Worm (Caenorhabditis elegans) whole organism, L1 larva: Measurements from ENCODE around the gene srb-1.

ENCODE experiments used
- C16A3.4 ChIP-seq: fragments of 150-350 bp; optimal IDR thresholded peaks from 2 replicates; lab custom pipeline; 2014; ENCODE audit warnings: missing biosample characterization, missing genetic modification characterization
- C34B4.2 ChIP-seq: sonication (generic microtip); optimal IDR thresholded peaks from 2 replicates; lab custom pipeline; 2017; ENCODE audit warnings: mild to moderate bottlenecking, missing genetic modification characterization, missing compliant biosample characterization
- F16B12.6 ChIP-seq: fragments of 150-350 bp; optimal IDR thresholded peaks from 2 replicates; lab custom pipeline; 2014; ENCODE audit warnings: missing biosample characterization, missing genetic modification characterization
- alr-1 ChIP-seq: fragments of 200-800 bp; sonication (Bioruptor generic); optimal IDR thresholded peaks from 2 replicates; lab custom pipeline; 2018; ENCODE audit warnings: borderline replicate concordance, mild to moderate bottlenecking, missing genetic modification characterization, missing compliant biosample characterization
- aly-2 ChIP-seq: fragments of 150-350 bp; optimal IDR thresholded peaks from 2 replicates; lab custom pipeline; 2014; ENCODE audit warnings: missing biosample characterization, missing genetic modification characterization
- ama-1 ChIP-seq: fragments of 150-350 bp; optimal IDR thresholded peaks from 2 replicates; lab custom pipeline; 2014
- blmp-1 ChIP-seq: fragments of 150-350 bp; optimal IDR thresholded peaks from 2 replicates; lab custom pipeline; 2014; ENCODE audit warnings: missing biosample characterization, missing genetic modification characterization
- ceh-63 ChIP-seq: fragments of 200-800 bp; sonication (Bioruptor generic); optimal IDR thresholded peaks from 2 replicates; lab custom pipeline; 2018; ENCODE audit warnings: mild to moderate bottlenecking, missing genetic modification characterization, missing compliant biosample characterization
- ceh-82 ChIP-seq, 3 experiments: fragments of 150-350 bp in 1 of 3; sonication (generic microtip) in 2 of 3; optimal IDR thresholded peaks; 2 replicates each; lab custom pipeline; 2014 to 2017; ENCODE audit warnings: missing biosample characterization in 3 of 3, missing genetic modification characterization in 3 of 3
- ceh-88 ChIP-seq: fragments of 200-800 bp; sonication (Bioruptor generic); IDR thresholded peaks from 2 replicates; pipeline ENCODE4 v1.3.6; 2022; ENCODE audit warnings: missing genetic modification characterization, missing compliant biosample characterization
- efl-1 ChIP-seq, 4 experiments: fragments of 150-350 bp; optimal IDR thresholded peaks in 3 of 4; peaks in 1 of 4; 1 replicate in 1 of 4; 2 replicates in 3 of 4; lab custom pipeline; 2014; ENCODE audit warnings: missing biosample characterization in 2 of 4, missing genetic modification characterization in 2 of 4, missing genetic modification reagents in 2 of 4
- efl-3 ChIP-seq: fragments of 200-800 bp; sonication (Bioruptor generic); optimal IDR thresholded peaks from 2 replicates; lab custom pipeline; 2018; ENCODE audit warnings: mild to moderate bottlenecking, missing genetic modification characterization, missing compliant biosample characterization
- egl-13 ChIP-seq: sonication (generic microtip); optimal IDR thresholded peaks from 2 replicates; lab custom pipeline; 2016; ENCODE audit warnings: missing genotype, missing genetic modification reagents, missing genetic modification characterization, missing compliant biosample characterization
- egl-27 ChIP-seq, 2 experiments: fragments of 150-350 bp in 1 of 2; sonication (generic microtip); optimal IDR thresholded peaks; 3 replicates each; lab custom pipeline; 2017 to 2018; ENCODE audit warnings: missing biosample characterization in 2 of 2, missing genetic modification characterization in 2 of 2, missing genetic modification reagents in 2 of 2
- elt-3 ChIP-seq, 6 experiments: fragments of 150-350 bp in 1 of 6; sonication (generic microtip); optimal IDR thresholded peaks; 2 replicates each; lab custom pipeline; 2017 to 2018; ENCODE audit warnings: missing biosample characterization in 6 of 6, missing genetic modification characterization in 6 of 6, inconsistent platforms in 1 of 6
- fkh-10 ChIP-seq: sonication (generic microtip); optimal IDR thresholded peaks from 2 replicates; lab custom pipeline; 2017; ENCODE audit warnings: missing biosample characterization, missing genetic modification reagents, missing genetic modification characterization
- fkh-8 ChIP-seq: sonication (generic microtip); optimal IDR thresholded peaks from 2 replicates; lab custom pipeline; 2016; ENCODE audit warnings: mild to moderate bottlenecking, missing genetic modification characterization, missing compliant biosample characterization
- fos-1 ChIP-seq: fragments of 150-350 bp; optimal IDR thresholded peaks from 2 replicates; lab custom pipeline; 2014; ENCODE audit warnings: missing biosample characterization, missing genetic modification characterization
- hpl-2 ChIP-seq: fragments of 150-350 bp; optimal IDR thresholded peaks from 2 replicates; lab custom pipeline; 2014; ENCODE audit warnings: missing biosample characterization, missing genetic modification reagents, missing genetic modification characterization
- irx-1 ChIP-seq: sonication (generic microtip); optimal IDR thresholded peaks from 2 replicates; lab custom pipeline; 2016; ENCODE audit warnings: missing genetic modification characterization, missing compliant biosample characterization
- isw-1 ChIP-seq: fragments of 200-800 bp; sonication (Bioruptor generic); IDR thresholded peaks from 2 replicates; pipeline ENCODE4 v1.3.6; 2022; ENCODE audit warnings: missing genetic modification characterization, missing compliant biosample characterization
- lin-13 ChIP-seq: fragments of 150-350 bp; optimal IDR thresholded peaks from 2 replicates; lab custom pipeline; 2014; ENCODE audit warnings: missing biosample characterization, missing genetic modification reagents, missing genetic modification characterization
- lin-14 ChIP-seq: fragments of 200-800 bp; sonication (Bioruptor generic); optimal IDR thresholded peaks from 2 replicates; lab custom pipeline; 2018; ENCODE audit warnings: mild to moderate bottlenecking, missing genetic modification characterization, moderate library complexity, missing compliant biosample characterization
- lin-15B ChIP-seq: fragments of 150-350 bp; sonication (generic microtip); optimal IDR thresholded peaks from 3 replicates; lab custom pipeline; 2014; ENCODE audit warnings: missing biosample characterization, missing genetic modification characterization
- lin-35 ChIP-seq, 2 experiments: fragments of 150-350 bp; optimal IDR thresholded peaks; 2 replicates each; lab custom pipeline; 2014; ENCODE audit warnings: missing biosample characterization in 2 of 2, missing genetic modification characterization in 2 of 2, missing genetic modification reagents in 2 of 2
- lin-39 ChIP-seq: fragments of 150-350 bp; optimal IDR thresholded peaks from 2 replicates; lab custom pipeline; 2014; ENCODE audit warnings: missing biosample characterization, missing genetic modification reagents, missing genetic modification characterization
- lsy-2 ChIP-seq, 2 experiments: fragments of 150-350 bp; optimal IDR thresholded peaks; 2 replicates each; lab custom pipeline; 2014; ENCODE audit warnings: missing biosample characterization in 2 of 2, missing genetic modification characterization in 2 of 2
- mab-9 ChIP-seq: fragments of 200-800 bp; sonication (Bioruptor generic); IDR thresholded peaks from 2 replicates; pipeline ENCODE4 v1.3.6; 2022; ENCODE audit warnings: missing genetic modification reagents, missing genetic modification characterization, missing compliant biosample characterization
- mdl-1 ChIP-seq, 2 experiments: fragments of 150-350 bp; optimal IDR thresholded peaks; 2 replicates each; lab custom pipeline; 2014 to 2017; ENCODE audit warnings: missing biosample characterization in 2 of 2, missing genetic modification characterization in 2 of 2, inconsistent platforms in 1 of 2
- mep-1 ChIP-seq: fragments of 150-350 bp; optimal IDR thresholded peaks from 2 replicates; lab custom pipeline; 2014; ENCODE audit warnings: missing biosample characterization, missing genetic modification characterization
- nhr-19 ChIP-seq: fragments of 200-800 bp; sonication (Bioruptor generic); conservative IDR thresholded peaks from 2 replicates; pipeline ENCODE4 v1.3.6; 2022; ENCODE audit warnings: missing genetic modification characterization, missing compliant biosample characterization
- nhr-20 ChIP-seq: sonication (generic microtip); optimal IDR thresholded peaks from 2 replicates; lab custom pipeline; 2016; ENCODE audit warnings: mild to moderate bottlenecking, missing genetic modification characterization, missing compliant biosample characterization
- nhr-47 ChIP-seq: sonication (generic microtip); optimal IDR thresholded peaks from 2 replicates; lab custom pipeline; 2016; ENCODE audit warnings: mild to moderate bottlenecking, missing genetic modification characterization, moderate library complexity, missing compliant biosample characterization
- nhr-85 ChIP-seq: sonication (generic microtip); peaks from one replicate; lab custom pipeline; 2016; ENCODE audit warnings: missing genetic modification characterization, inconsistent platforms, missing compliant biosample characterization
- nhr-90 ChIP-seq: sonication (generic microtip); optimal IDR thresholded peaks from 2 replicates; lab custom pipeline; 2016; ENCODE audit warnings: mild to moderate bottlenecking, missing genetic modification characterization, missing compliant biosample characterization; ENCODE audit not compliant: poor library complexity
- pax-3 ChIP-seq: fragments of 200-800 bp; sonication (Bioruptor generic); optimal IDR thresholded peaks from 2 replicates; lab custom pipeline; 2018; ENCODE audit warnings: mild to moderate bottlenecking, missing genetic modification characterization, moderate library complexity, missing compliant biosample characterization
- pqm-1 ChIP-seq: sonication (generic microtip); optimal IDR thresholded peaks from 3 replicates; lab custom pipeline; 2017; ENCODE audit warnings: missing biosample characterization, missing genetic modification characterization
- rnt-1 ChIP-seq: sonication (generic microtip); optimal IDR thresholded peaks from 2 replicates; lab custom pipeline; 2016; ENCODE audit warnings: mild to moderate bottlenecking, missing genetic modification characterization, moderate library complexity, missing compliant biosample characterization
- skn-1 ChIP-seq: fragments of 150-350 bp; optimal IDR thresholded peaks from 2 replicates; lab custom pipeline; 2014; ENCODE audit warnings: missing biosample characterization, missing genetic modification characterization
- snpc-4 ChIP-seq: fragments of 150-350 bp; optimal IDR thresholded peaks from 2 replicates; lab custom pipeline; 2014; ENCODE audit warnings: missing biosample characterization, missing genetic modification characterization
- snu-23 ChIP-seq: sonication (generic microtip); optimal IDR thresholded peaks from 2 replicates; lab custom pipeline; 2016; ENCODE audit warnings: missing genetic modification characterization, missing compliant biosample characterization
- sptf-1 ChIP-seq: fragments of 150-350 bp; optimal IDR thresholded peaks from 2 replicates; lab custom pipeline; 2014; ENCODE audit warnings: missing biosample characterization, missing genetic modification characterization
- swsn-7 ChIP-seq: sonication (generic microtip); optimal IDR thresholded peaks from 2 replicates; lab custom pipeline; 2016; ENCODE audit warnings: missing genetic modification characterization, missing compliant biosample characterization
- tbx-2 ChIP-seq: sonication (generic microtip); optimal IDR thresholded peaks from 2 replicates; lab custom pipeline; 2016; ENCODE audit warnings: missing genetic modification characterization, missing compliant biosample characterization
- tlp-1 ChIP-seq: fragments of 150-350 bp; optimal IDR thresholded peaks from 2 replicates; lab custom pipeline; 2014; ENCODE audit warnings: missing biosample characterization, missing genetic modification characterization
- unc-130 ChIP-seq: fragments of 150-350 bp; optimal IDR thresholded peaks from 2 replicates; lab custom pipeline; 2017; ENCODE audit warnings: missing biosample characterization, missing genetic modification characterization, inconsistent platforms
- unc-62 ChIP-seq: fragments of 150-350 bp; optimal IDR thresholded peaks from 2 replicates; lab custom pipeline; 2014; ENCODE audit warnings: missing biosample characterization, missing genetic modification reagents, missing genetic modification characterization
- xbp-1 ChIP-seq: sonication (generic microtip); optimal IDR thresholded peaks from 2 replicates; lab custom pipeline; 2016; ENCODE audit warnings: missing genetic modification characterization, missing compliant biosample characterization
- ztf-4 ChIP-seq: fragments of 150-350 bp; optimal IDR thresholded peaks from 2 replicates; lab custom pipeline; 2014; ENCODE audit warnings: missing biosample characterization, missing genetic modification characterization

srb-1 gene

DNA sequence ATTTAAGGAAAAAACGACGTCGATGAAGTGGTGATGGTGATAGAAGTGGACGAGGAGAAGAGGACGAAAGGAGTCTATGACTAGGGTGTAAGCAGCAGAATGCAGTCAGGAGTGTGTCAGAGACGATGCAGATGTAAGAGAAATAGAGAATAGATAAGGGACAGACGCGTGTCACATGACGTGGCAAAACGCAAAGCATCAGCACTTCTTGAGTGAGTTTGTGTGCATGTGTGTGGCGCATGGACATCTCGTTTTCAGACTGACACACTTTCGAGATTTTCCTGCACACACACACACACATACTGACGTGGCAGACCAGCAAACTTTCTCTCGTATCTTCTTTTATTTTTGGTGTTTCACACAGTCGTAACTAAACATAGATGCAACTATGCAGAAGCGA is 11.6 kb upstream of the srb-1 start (continued):
- TF ChIP-seq unc-130 (tag; lab: Kevin White, UChicago) (peak; percentile 33), skn-1 (no peak), swsn-7 (peak; percentile 57), pqm-1 (tag; lab: Kevin White, UChicago) (peak; percentile 56), lin-35 (GFP tag; optimal IDR thresholded peaks at IDR 0.05; lab: Kevin White, UChicago) (peak; percentile 58 to 76), C16A3.4 (tag; lab: Kevin White, UChicago) (peak; percentile 15), egl-13 (tag; lab: Kevin White, UChicago) (peak; percentile 41), rnt-1 (tag; lab: Kevin White, UChicago) (peak; percentile 54), mep-1 (tag; lab: Kevin White, UChicago) (peak; percentile 77), lin-14 (GFP tag; lab: Kevin White, UChicago) (peak; percentile 82)
- TF ChIP-seq, all 84 proteins: peak for 35

DNA sequence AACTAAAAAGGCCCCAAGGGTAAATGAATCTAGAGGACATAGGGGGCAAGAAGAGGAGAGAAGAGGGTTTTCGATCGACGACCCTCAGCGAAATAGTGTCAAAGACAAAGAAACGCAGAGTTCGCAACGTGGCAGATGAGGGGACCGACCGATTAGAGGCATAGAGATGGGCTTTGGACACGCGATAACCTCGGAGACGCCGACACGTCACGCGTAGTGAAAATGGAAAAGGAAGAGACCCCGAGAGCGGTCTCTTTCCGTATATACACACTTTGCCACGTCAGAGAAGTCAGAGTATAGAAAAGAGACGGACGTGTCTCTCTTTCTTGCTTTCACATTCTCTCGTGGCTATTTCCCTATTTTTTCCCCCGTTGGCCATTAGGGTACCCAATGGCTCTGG is 10.7 kb upstream of the srb-1 start:
- TF ChIP-seq nhr-20 (tag; lab: Kevin White, UChicago): peak; percentile 84
- TF ChIP-seq ztf-4 (tag; lab: Kevin White, UChicago): peak; percentile 58
- peak; percentile 57 to 61 for TF ChIP-seq lin-35 (GFP tag; optimal IDR thresholded peaks at IDR 0.05; lab: Kevin White, UChicago)
- TF ChIP-seq blmp-1 (tag; lab: Kevin White, UChicago): peak; percentile 72
- peak; percentile 47; the same call in 1 of the 2 replicates for TF ChIP-seq ceh-88 (GFP tag; lab: Robert Waterston, UW)
- no peak for TF ChIP-seq ceh-63
- no peak for TF ChIP-seq C34B4.2 (tag; lab: Kevin White, UChicago)
- TF ChIP-seq xbp-1 (tag; lab: Kevin White, UChicago): peak; percentile 90
- peak; percentile 73 for TF ChIP-seq mep-1 (tag; lab: Kevin White, UChicago)
- peak in 1 of 6 experiments; percentile 11 for TF ChIP-seq elt-3 (tag; optimal IDR thresholded peaks at IDR 0.05; lab: Kevin White, UChicago)
- no peak for TF ChIP-seq egl-27 (tag; optimal IDR thresholded peaks at IDR 0.05; lab: Kevin White, UChicago)
- TF ChIP-seq C16A3.4 (tag; lab: Kevin White, UChicago): peak; percentile 43
- TF ChIP-seq efl-3 (GFP tag; lab: Kevin White, UChicago): no peak
- TF ChIP-seq lsy-2 (tag; optimal IDR thresholded peaks at IDR 0.05; lab: Kevin White, UChicago): peak; percentile 72 to 76
- TF ChIP-seq hpl-2 (GFP tag; lab: Kevin White, UChicago): peak; percentile 13
- TF ChIP-seq isw-1 (GFP tag; lab: Robert Waterston, UW): peak; percentile 70
- TF ChIP-seq alr-1 (tag; lab: Kevin White, UChicago): no peak
- TF ChIP-seq mdl-1 (tag; optimal IDR thresholded peaks at IDR 0.05; lab: Kevin White, UChicago): peak in 1 of 2 experiments; percentile 86
- peak; percentile 32 for TF ChIP-seq F16B12.6
- no peak for TF ChIP-seq tlp-1 (tag; lab: Kevin White, UChicago)
- no peak; the same call in 1 of the 2 replicates for TF ChIP-seq mab-9 (GFP tag; lab: Robert Waterston, UW)
- TF ChIP-seq lin-39 (tag; lab: Kevin White, UChicago): no peak
- peak; percentile 6 for TF ChIP-seq aly-2
- peak; percentile 52 for TF ChIP-seq rnt-1 (tag; lab: Kevin White, UChicago)
- TF ChIP-seq ama-1: no peak
- peak; percentile 9 to 70 (median 47) for TF ChIP-seq ceh-82 (tag; optimal IDR thresholded peaks at IDR 0.05; lab: Kevin White, UChicago)
- peak; percentile 59 for TF ChIP-seq fkh-10
- TF ChIP-seq tbx-2 (tag; lab: Kevin White, UChicago): peak; percentile 79
- TF ChIP-seq nhr-85: peak; percentile 83
- TF ChIP-seq skn-1: peak; percentile 34
- peak; percentile 81 for TF ChIP-seq nhr-47 (tag; lab: Kevin White, UChicago)
- peak; percentile 4 for TF ChIP-seq lin-15B (tag; lab: Kevin White, UChicago)
- peak; percentile 18 for TF ChIP-seq snpc-4
- peak; percentile 73 for TF ChIP-seq nhr-19
- TF ChIP-seq swsn-7: peak; percentile 76
- TF ChIP-seq efl-1 (optimal IDR thresholded peaks at IDR 0.05; lab: Kevin White, UChicago): peak; percentile 57 to 75
- peak; percentile 27 to 93 for TF ChIP-seq efl-1 (GFP tag; optimal IDR thresholded peaks at IDR 0.05 in 1 of 2; lab: Kevin White, UChicago)
- peak; percentile 41 for TF ChIP-seq irx-1 (tag; lab: Kevin White, UChicago)
- TF ChIP-seq snu-23 (GFP tag; lab: Kevin White, UChicago): peak; percentile 90
- peak; percentile 97 for TF ChIP-seq lin-14 (GFP tag; lab: Kevin White, UChicago)
- TF ChIP-seq pax-3 (tag; lab: Kevin White, UChicago): peak; percentile 11
- TF ChIP-seq sptf-1 (tag; lab: Kevin White, UChicago): no peak
- TF ChIP-seq fkh-8: peak; percentile 83
- peak; percentile 43 for TF ChIP-seq fos-1 (tag; lab: Kevin White, UChicago)
- peak; percentile 68 for TF ChIP-seq nhr-90 (tag; lab: Kevin White, UChicago)
- TF ChIP-seq unc-130 (tag; lab: Kevin White, UChicago): peak; percentile 10
- peak; percentile 25 for TF ChIP-seq egl-13 (tag; lab: Kevin White, UChicago)
- TF ChIP-seq unc-62: no peak
- TF ChIP-seq lin-13 (GFP tag; lab: Kevin White, UChicago): peak; percentile 69
